Fruit fly (Drosophila melanogaster): ENCODE measurements around the gene CG13308.

Gene CG13308

DNA sequence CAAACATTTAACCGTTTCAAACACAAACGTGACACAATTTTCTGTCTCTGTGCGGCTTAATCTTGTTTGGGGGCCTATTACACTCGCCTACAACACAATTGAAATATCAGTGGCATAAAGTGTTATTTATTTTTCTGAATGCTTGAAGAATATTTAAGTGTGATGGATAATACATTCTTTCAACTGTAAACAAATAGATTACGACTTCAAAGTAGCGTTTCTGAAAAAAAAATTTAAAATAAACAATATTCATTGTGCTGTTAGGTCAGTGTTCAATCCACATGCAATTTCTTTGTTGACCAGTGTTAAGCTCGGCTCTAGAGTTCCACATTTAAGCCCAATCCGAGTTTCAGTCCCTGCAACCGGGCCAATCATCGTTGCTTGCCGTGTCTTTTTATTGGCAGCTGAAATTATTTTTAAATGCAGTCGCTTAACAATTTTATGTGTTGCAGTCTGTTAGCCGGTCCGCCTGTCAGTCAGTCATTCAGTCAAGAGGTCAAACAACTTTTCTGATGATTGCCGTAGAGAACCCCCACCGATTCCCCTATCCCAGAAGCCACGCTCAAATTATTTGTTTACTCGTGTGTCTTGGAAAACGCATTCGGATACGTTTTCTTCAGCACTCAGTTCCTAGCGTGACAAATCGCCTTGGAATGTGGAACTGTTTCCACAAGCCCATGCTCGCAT lies 35.2 kb upstream of the CG13308 start (continued):
- TF ChIP-seq Tbp (GFP tag; optimal IDR thresholded peaks at IDR 0.05) (no peak), klu (GFP tag; IDR thresholded peaks at IDR 0.05) (0 out of 2 replicates have a peak, but pooled peaks have one; percentile 17), MTF-1 (GFP tag; optimal IDR thresholded peaks at IDR 0.05; ENCODE audit: borderline replicate concordance) (no peak), CG11093 (GFP tag; IDR thresholded peaks at IDR 0.05) (0 out of 3 replicates have a peak, but pooled peaks have one; percentile 26), cad (GFP tag; optimal IDR thresholded peaks at IDR 0.05) (no peak), gce (GFP tag; IDR thresholded peaks at IDR 0.05) (0 out of 3 replicates have a peak, but pooled peaks have one; percentile 33), vfl (GFP tag; optimal IDR thresholded peaks at IDR 0.05) (no peak), kni (GFP tag; optimal IDR thresholded peaks at IDR 0.05) (peak; percentile 81), gfzf (GFP tag; optimal IDR thresholded peaks at IDR 0.05) (no peak), al (GFP tag; IDR thresholded peaks at IDR 0.05) (no peak), so (GFP tag; IDR thresholded peaks at IDR 0.05) (peak; percentile 82; the same call in 2 of the 3 replicates), Sry-β (GFP tag; optimal IDR thresholded peaks at IDR 0.05) (no peak), CG7963 (GFP tag; IDR thresholded peaks at IDR 0.05; ENCODE audit: partially characterized antibody) (no peak), tin (GFP tag; optimal IDR thresholded peaks at IDR 0.05) (peak; percentile 55), slbo (GFP tag; IDR thresholded peaks at IDR 0.05) (0 out of 2 replicates have a peak, but pooled peaks have one; percentile 36), tgo (GFP tag; IDR thresholded peaks at IDR 0.05) (peak; percentile 77), pum (GFP tag; optimal IDR thresholded peaks at IDR 0.05) (no peak), mam (GFP tag; optimal IDR thresholded peaks at IDR 0.05) (no peak), CG2116 (GFP tag; optimal IDR thresholded peaks at IDR 0.05) (peak; percentile 35), gsb-n (tag; optimal IDR thresholded peaks at IDR 0.05) (peak; percentile 80), usp (GFP tag; optimal IDR thresholded peaks at IDR 0.05) (no peak), Dad (GFP tag; optimal IDR thresholded peaks at IDR 0.05) (peak; percentile 5), lola (GFP tag; optimal IDR thresholded peaks at IDR 0.05) (peak in 1 of 3 experiments; percentile 87), CG10431 (GFP tag; optimal IDR thresholded peaks at IDR 0.05) (peak; percentile 40), Antp (GFP tag; optimal IDR thresholded peaks at IDR 0.05) (no peak), sob (GFP tag; IDR thresholded peaks at IDR 0.05) (peak; percentile 50; the same call in 1 of the 2 replicates), CG1024 (GFP tag; IDR thresholded peaks at IDR 0.05) (no peak), CG11560 (tag; IDR thresholded peaks at IDR 0.05) (no peak), Dfd (GFP tag; optimal IDR thresholded peaks at IDR 0.05) (no peak), bcd (GFP tag; optimal IDR thresholded peaks at IDR 0.05) (peak; percentile 60), CG12155 (GFP tag; optimal IDR thresholded peaks at IDR 0.05) (peak; percentile 55), CG16779 (GFP tag; IDR thresholded peaks at IDR 0.05) (no peak), chinmo (GFP tag; IDR thresholded peaks at IDR 0.05; ENCODE audit: partially characterized antibody) (no peak), pb (GFP tag; optimal IDR thresholded peaks at IDR 0.05) (no peak), ham (GFP tag; IDR thresholded peaks at IDR 0.05) (no peak), CG14965 (GFP tag; optimal IDR thresholded peaks at IDR 0.05; ENCODE audit: borderline replicate concordance) (no peak), CG16815 (GFP tag; optimal IDR thresholded peaks at IDR 0.05) (peak; percentile 41), D19A (tag; optimal IDR thresholded peaks at IDR 0.05) (peak; percentile 70), Bteb2 (GFP tag; optimal IDR thresholded peaks at IDR 0.05) (peak; percentile 28), pita (GFP tag; optimal IDR thresholded peaks at IDR 0.05) (no peak), CG32767 (GFP tag; IDR thresholded peaks at IDR 0.05) (peak; percentile 68), HLH54F (GFP tag; optimal IDR thresholded peaks at IDR 0.05) (no peak), ERR (GFP tag; optimal IDR thresholded peaks at IDR 0.05) (peak; percentile 3), corto (GFP tag; optimal IDR thresholded peaks at IDR 0.05) (no peak), gt (GFP tag; IDR thresholded peaks at IDR 0.05) (no peak), CG3726 (GFP tag; IDR thresholded peaks at IDR 0.05) (no peak), Blimp-1 (GFP tag; optimal IDR thresholded peaks at IDR 0.05) (peak; percentile 82), Oaz (GFP tag; IDR thresholded peaks at IDR 0.05) (peak; percentile 5; the same call in 1 of the 2 replicates), Side (GFP tag; optimal IDR thresholded peaks at IDR 0.05) (peak; percentile 52), CG7786 (GFP tag; optimal IDR thresholded peaks at IDR 0.05) (peak; percentile 38)
